Fruit fly (Drosophila melanogaster): ENCODE measurements around the gene csw.

The csw gene

dm6 chrX:2083678-2084162, 10.3 kb upstream of the csw start (continued):
- TF ChIP-seq Elba2 (GFP tag; optimal IDR thresholded peaks at IDR 0.05) (no peak), ewg (GFP tag; optimal IDR thresholded peaks at IDR 0.05) (peak; percentile 59), CG13296 (GFP tag; optimal IDR thresholded peaks at IDR 0.05) (peak; percentile 55), Ets97D (GFP tag; optimal IDR thresholded peaks at IDR 0.05) (peak; percentile 63), CTCF (GFP tag; optimal IDR thresholded peaks at IDR 0.05) (peak; percentile 18), Max (GFP tag; optimal IDR thresholded peaks at IDR 0.05) (peak; percentile 72), CG13894 (tag; optimal IDR thresholded peaks at IDR 0.05) (no peak), Atf3 (GFP tag; optimal IDR thresholded peaks at IDR 0.05) (peak; percentile 88), row (GFP tag; IDR thresholded peaks at IDR 0.05) (peak; percentile 97), Fer1 (GFP tag; optimal IDR thresholded peaks at IDR 0.05) (peak; percentile 79), Lim3 (GFP tag; IDR thresholded peaks at IDR 0.05) (peak; percentile 64), CG31441 (GFP tag; IDR thresholded peaks at IDR 0.05) (peak; percentile 78), CG13624 (GFP tag; optimal IDR thresholded peaks at IDR 0.05) (peak; percentile 68), CG13775 (GFP tag; optimal IDR thresholded peaks at IDR 0.05) (peak; percentile 60), insv (GFP tag; optimal IDR thresholded peaks at IDR 0.05) (no peak), CG3726 (GFP tag; IDR thresholded peaks at IDR 0.05) (peak; percentile 75; the same call in 2 of the 3 replicates), ranshi (GFP tag; IDR thresholded peaks at IDR 0.05) (peak; percentile 86), CG6683 (GFP tag; optimal IDR thresholded peaks at IDR 0.05) (peak; percentile 66), lmd (GFP tag; IDR thresholded peaks at IDR 0.05) (peak; percentile 89), B-H2 (GFP tag; optimal IDR thresholded peaks at IDR 0.05) (no peak), CG3995 (GFP tag; optimal IDR thresholded peaks at IDR 0.05) (no peak), ato (GFP tag; IDR thresholded peaks at IDR 0.05; ENCODE audit: partially characterized antibody) (no peak), CG3847 (GFP tag; IDR thresholded peaks at IDR 0.05) (peak; percentile 74), CG12391 (tag; optimal IDR thresholded peaks at IDR 0.05) (peak; percentile 85), CG12104 (GFP tag; optimal IDR thresholded peaks at IDR 0.05) (peak; percentile 50), CG3838 (GFP tag; optimal IDR thresholded peaks at IDR 0.05) (peak; percentile 9), CG4424 (GFP tag; optimal IDR thresholded peaks at IDR 0.05) (peak; percentile 68), CG10274 (GFP tag; optimal IDR thresholded peaks at IDR 0.05) (peak; percentile 74), p53 (GFP tag; optimal IDR thresholded peaks at IDR 0.05) (peak; percentile 22), CG4730 (GFP tag; IDR thresholded peaks at IDR 0.05) (peak; percentile 81), gsb (GFP tag; IDR thresholded peaks at IDR 0.05) (peak; percentile 72), ftz-f1 (GFP tag; optimal IDR thresholded peaks at IDR 0.05) (peak; percentile 30), Nf-YC (tag; optimal IDR thresholded peaks at IDR 0.05) (peak; percentile 37), tgo (GFP tag; IDR thresholded peaks at IDR 0.05) (peak; percentile 84), vfl (GFP tag; optimal IDR thresholded peaks at IDR 0.05) (peak; percentile 17), CG15269 (tag; optimal IDR thresholded peaks at IDR 0.05) (peak; percentile 84), CkIIα-i1 (GFP tag; IDR thresholded peaks at IDR 0.05) (no peak), TFAM (GFP tag; optimal IDR thresholded peaks at IDR 0.05) (no peak), PHDP (tag; optimal IDR thresholded peaks at IDR 0.05) (peak; percentile 84), ab (GFP tag; optimal IDR thresholded peaks at IDR 0.05) (peak; percentile 45), ken (GFP tag; IDR thresholded peaks at IDR 0.05) (peak; percentile 89), CG15073 (GFP tag; optimal IDR thresholded peaks at IDR 0.05) (peak; percentile 37), pho (GFP tag; optimal IDR thresholded peaks at IDR 0.05) (peak; percentile 70), fd102C (GFP tag; optimal IDR thresholded peaks at IDR 0.05) (no peak), Drgx (GFP tag; IDR thresholded peaks at IDR 0.05) (peak; percentile 93), amos (GFP tag; IDR thresholded peaks at IDR 0.05; ENCODE audit: partially characterized antibody) (no peak), en (GFP tag; optimal IDR thresholded peaks at IDR 0.05) (peak; percentile 62), corto (GFP tag; optimal IDR thresholded peaks at IDR 0.05) (peak; percentile 77), CG33557 (GFP tag; optimal IDR thresholded peaks at IDR 0.05) (peak; percentile 63), unpg (GFP tag; optimal IDR thresholded peaks at IDR 0.05) (peak; percentile 83), Tbp (GFP tag; optimal IDR thresholded peaks at IDR 0.05) (no peak), CG14965 (GFP tag; optimal IDR thresholded peaks at IDR 0.05; ENCODE audit: borderline replicate concordance) (peak; percentile 64)

Data from whole organism, embryonic.